Worm (Caenorhabditis elegans): Measurements from ENCODE around the gene spp-6.

- TF ChIP-seq mdl-1 (tag; optimal IDR thresholded peaks at IDR 0.05), result no peak
- TF ChIP-seq saeg-2 (GFP tag; IDR thresholded peaks at IDR 0.05), result no peak
- TF ChIP-seq unc-62 (GFP tag; optimal IDR thresholded peaks at IDR 0.05 in 1 of 2), result no peak
- TF ChIP-seq unc-62 (tag; optimal IDR thresholded peaks at IDR 0.05), result no peak
Observed at ce11 chrX:7296310-7296709, 20.8 kb upstream of the spp-6 start.
